Worm (Caenorhabditis elegans) whole organism, L4/young adult: Measurements from ENCODE around the gene ins-37.
A peak's percentile ranks its signal among the peaks of the same experiment; 100 is the strongest.
"Not testable (repeated sequence)": the region's sequence is repeated elsewhere in the genome, so short reads cannot be mapped to it uniquely, and the experiment has no call there.

ENCODE experiments used
- W03F9.2 ChIP-seq: fragments of 150-350 bp; optimal IDR thresholded peaks from 2 replicates; lab custom pipeline; 2014; ENCODE audit warnings: missing biosample characterization, missing genetic modification characterization
- dao-5 ChIP-seq: sonication (generic microtip); optimal IDR thresholded peaks from 2 replicates; lab custom pipeline; 2016; ENCODE audit warnings: missing genotype, missing genetic modification characterization, moderate library complexity, missing compliant biosample characterization
- him-1 ChIP-seq: sonication (generic microtip); optimal IDR thresholded peaks from 2 replicates; lab custom pipeline; 2016; ENCODE audit warnings: missing genotype, missing genetic modification reagents, missing genetic modification characterization, missing compliant biosample characterization

The ins-37 gene

ce11 chrII:13835724-13836307 is at the start of gene ins-37:
Gene ins-37 (minus strand): TSS chrII:13836107.
- not testable (repeated sequence) for TF ChIP-seq dao-5, W03F9.2, him-1 (tag; lab: Kevin White, UChicago)

DNA sequence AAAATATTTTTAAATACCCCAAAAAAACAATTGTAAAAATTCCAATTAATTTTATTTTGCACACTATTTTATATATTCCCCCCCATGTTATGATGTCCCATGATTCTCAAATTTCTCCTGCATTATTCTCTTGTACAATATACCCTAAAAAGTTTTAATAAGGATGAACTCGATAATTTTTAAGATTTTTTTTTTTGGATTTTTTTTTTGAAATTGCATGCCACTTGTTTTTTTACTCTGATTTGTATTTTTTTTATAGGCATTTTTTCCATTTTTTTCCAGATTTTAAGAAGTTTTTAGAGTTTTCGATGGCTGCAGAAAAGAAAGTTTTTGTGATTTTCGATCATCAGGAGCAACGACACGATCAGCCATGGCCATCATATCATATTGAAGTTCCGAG is 46.5 kb upstream of the ins-37 start, which contains the start of gene hda-10:
TSS of gene hda-10 (plus strand) at position 301 of the 400 bp plus-strand sequence.
- no peak for TF ChIP-seq dao-5 (tag; lab: Kevin White, UChicago)
- TF ChIP-seq W03F9.2 (tag; lab: Kevin White, UChicago), result no peak
- TF ChIP-seq him-1 (tag; lab: Kevin White, UChicago), result no peak

DNA sequence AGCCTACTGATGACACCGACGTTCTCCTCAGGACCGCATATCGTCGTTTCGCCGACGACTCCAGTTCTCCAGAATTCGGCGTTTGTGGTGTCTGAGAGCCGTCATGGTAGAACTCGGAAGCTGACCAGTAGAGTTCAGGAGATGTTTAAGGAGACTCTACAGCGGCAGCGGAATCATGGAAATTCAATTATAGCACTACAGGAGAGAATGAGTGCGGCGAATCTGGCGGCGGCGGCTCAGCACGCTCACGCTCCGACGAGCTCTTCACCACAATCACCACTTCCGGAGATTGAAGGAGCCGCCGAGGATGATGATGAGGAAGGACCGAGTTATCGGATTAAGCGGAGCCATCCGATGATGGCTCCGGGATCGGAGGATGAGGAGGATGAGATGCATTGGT is 43.7 kb upstream of the ins-37 start:
- TF ChIP-seq him-1 (tag; lab: Kevin White, UChicago), result no peak
- no peak for TF ChIP-seq W03F9.2 (tag; lab: Kevin White, UChicago)
- TF ChIP-seq dao-5 (tag; lab: Kevin White, UChicago), result no peak

- TF ChIP-seq dao-5 (tag; lab: Kevin White, UChicago) (no peak), W03F9.2 (tag; lab: Kevin White, UChicago) (no peak), him-1 (tag; lab: Kevin White, UChicago) (no peak)
These were observed 42.1 kb upstream of the ins-37 start for ce11 chrII:13877994-13878393.

- TF ChIP-seq him-1 (tag; lab: Kevin White, UChicago), result no peak
- TF ChIP-seq dao-5 (tag; lab: Kevin White, UChicago), result no peak
- TF ChIP-seq W03F9.2 (tag; lab: Kevin White, UChicago), result no peak
These were observed 39.8 kb upstream of the ins-37 start, which contains the start of gene ing-3 for ce11 chrII:13875734-13876133. Gene ing-3 (plus strand): TSS chrII:13876034.

DNA sequence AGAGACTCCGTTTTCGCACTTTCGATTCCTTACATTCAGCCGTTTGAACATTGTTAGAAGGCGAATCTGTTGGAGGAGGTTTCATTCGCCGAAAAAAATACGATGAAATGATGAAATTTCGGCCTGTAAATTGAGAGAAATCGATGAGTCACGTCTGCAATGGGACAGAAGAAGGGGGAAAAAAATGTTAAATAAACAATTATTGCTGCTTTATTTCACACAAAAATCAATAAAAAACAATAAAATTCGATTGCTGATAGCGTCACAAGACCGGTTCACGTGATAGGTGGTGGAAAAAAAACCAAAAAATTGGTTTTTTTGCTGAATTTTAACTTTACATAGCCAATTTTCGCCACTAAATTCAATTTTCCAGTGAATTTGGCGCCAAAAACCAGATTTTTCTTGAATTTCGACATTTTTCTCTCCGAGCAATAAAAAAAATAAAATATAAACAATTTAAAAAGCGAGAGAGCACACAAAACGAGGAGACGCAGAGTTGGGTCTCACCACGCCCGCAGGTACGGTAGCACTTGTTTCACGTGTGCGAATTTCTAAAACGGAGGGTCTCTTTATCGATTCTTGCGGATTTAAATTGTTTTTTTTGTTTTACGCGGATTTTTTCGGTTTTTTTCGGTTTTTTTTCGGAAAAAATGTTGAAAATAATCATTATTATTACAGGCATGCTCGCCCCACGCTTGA is 36.4 kb upstream of the ins-37 start, which contains the start of the genes cup-14 and ndub-8:
TSS of gene cup-14 (minus strand) at position 51 of the 699 bp plus-strand sequence.
TSS of gene ndub-8 (plus strand) at position 679 of the 699 bp plus-strand sequence.
- no peak for TF ChIP-seq him-1 (tag; lab: Kevin White, UChicago)
- peak; percentile 89 for TF ChIP-seq W03F9.2 (tag; lab: Kevin White, UChicago)

- TF ChIP-seq dao-5 (tag; lab: Kevin White, UChicago) (no peak), him-1 (tag; lab: Kevin White, UChicago) (no peak), W03F9.2 (tag; lab: Kevin White, UChicago) (no peak)
These were observed 26.5 kb upstream of the ins-37 start for ce11 chrII:13862453-13862852.

- TF ChIP-seq dao-5 (tag; lab: Kevin White, UChicago) (no peak), W03F9.2 (tag; lab: Kevin White, UChicago) (no peak), him-1 (tag; lab: Kevin White, UChicago) (no peak)
These were observed 25.0 kb upstream of the ins-37 start for ce11 chrII:13860900-13861299.

- TF ChIP-seq W03F9.2 (tag; lab: Kevin White, UChicago), result no peak
- TF ChIP-seq him-1 (tag; lab: Kevin White, UChicago), result no peak
- TF ChIP-seq dao-5 (tag; lab: Kevin White, UChicago), result no peak
These were observed 23.9 kb upstream of the ins-37 start for ce11 chrII:13859847-13860246.

DNA sequence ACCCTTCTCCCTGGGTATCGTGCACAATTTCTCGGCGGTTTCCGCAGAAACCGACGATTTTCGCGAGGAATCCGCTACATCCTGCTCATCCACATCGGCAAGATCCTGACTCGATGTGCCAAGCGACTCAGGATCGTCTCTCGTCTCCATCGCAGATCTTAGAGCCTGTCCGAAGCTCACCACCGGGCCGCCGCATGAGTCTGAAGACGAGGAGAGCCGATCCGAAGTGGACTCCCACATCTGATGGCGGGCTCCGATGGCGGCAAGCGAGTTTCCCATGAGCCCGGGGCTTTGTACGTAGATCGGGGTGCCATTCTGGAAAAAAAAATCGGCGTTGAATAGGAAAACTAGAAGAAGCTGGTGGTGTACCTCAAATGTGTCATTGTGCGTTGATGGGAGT is 22.4 kb upstream of the ins-37 start:
- TF ChIP-seq him-1 (tag; lab: Kevin White, UChicago), result no peak
- no peak for TF ChIP-seq W03F9.2 (tag; lab: Kevin White, UChicago)
- no peak for TF ChIP-seq dao-5 (tag; lab: Kevin White, UChicago)

- TF ChIP-seq dao-5 (tag; lab: Kevin White, UChicago), result no peak
These were observed 19.4 kb upstream of the ins-37 start for ce11 chrII:13855352-13855751.

DNA sequence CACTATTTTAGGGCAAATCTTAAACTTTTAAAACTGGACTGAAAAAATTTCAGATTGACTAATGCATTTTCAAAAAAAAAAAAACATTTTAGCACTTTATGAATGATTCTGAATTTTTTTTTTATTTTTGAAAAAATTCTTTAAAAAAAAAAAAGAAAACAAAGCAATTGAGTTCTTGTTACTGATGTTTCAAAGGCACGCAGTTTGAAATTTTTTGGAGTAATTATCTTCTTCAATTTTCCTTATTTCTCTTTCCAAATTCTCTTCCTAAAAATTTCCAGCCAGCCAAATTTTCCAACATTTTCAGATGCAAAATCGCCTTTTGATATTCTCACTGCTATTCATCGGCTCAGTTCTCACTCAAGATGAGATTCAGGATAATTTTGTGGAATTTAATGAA is 16.1 kb upstream of the ins-37 start, which contains the start of gene F08G2.8:
TSS of gene F08G2.8 (plus strand) at position 301 of the 400 bp plus-strand sequence.
- no peak for TF ChIP-seq W03F9.2 (tag; lab: Kevin White, UChicago)
- no peak for TF ChIP-seq dao-5 (tag; lab: Kevin White, UChicago)
- no peak for TF ChIP-seq him-1 (tag; lab: Kevin White, UChicago)

- no peak for TF ChIP-seq him-1 (tag; lab: Kevin White, UChicago)
- no peak for TF ChIP-seq dao-5 (tag; lab: Kevin White, UChicago)
- TF ChIP-seq W03F9.2 (tag; lab: Kevin White, UChicago), result no peak
These were observed 11.5 kb upstream of the ins-37 start for ce11 chrII:13847366-13847765.
